Worm (Caenorhabditis elegans) whole organism, midembryonic: ENCODE results near the gene M28.9.

Experiments used
- T22C8.4 ChIP-seq: fragments of 200-800 bp; sonication (Bioruptor generic); IDR thresholded peaks from 2 replicates; pipeline ENCODE4 v1.3.6; 2022; ENCODE audit warnings: missing genetic modification characterization, missing compliant biosample characterization
- cog-1 ChIP-seq: sonication (generic microtip); optimal IDR thresholded peaks from 2 replicates; lab custom pipeline; 2016; ENCODE audit warnings: missing genetic modification characterization, missing compliant biosample characterization
- flt-1 ChIP-seq: fragments of 200-800 bp; sonication (Bioruptor generic); IDR thresholded peaks from 2 replicates; pipeline ENCODE4 v1.3.6; 2022; ENCODE audit warnings: missing genetic modification characterization, missing compliant biosample characterization
- klf-2 ChIP-seq: fragments of 200-800 bp; sonication (Bioruptor generic); conservative IDR thresholded peaks from 2 replicates; pipeline ENCODE4 v1.3.6; 2022; ENCODE audit warnings: missing genetic modification reagents, missing genetic modification characterization, missing compliant biosample characterization
- ref-1 ChIP-seq: fragments of 200-800 bp; sonication (Bioruptor generic); conservative IDR thresholded peaks from 2 replicates; pipeline ENCODE4 v1.3.6; 2022; ENCODE audit warnings: missing genetic modification reagents, missing genetic modification characterization, missing compliant biosample characterization
- tab-1 ChIP-seq: fragments of 200-800 bp; sonication (Bioruptor generic); IDR thresholded peaks from 2 replicates; pipeline ENCODE4 v1.3.6; 2022; ENCODE audit warnings: missing genetic modification characterization, missing compliant biosample characterization
- ztf-29 ChIP-seq: fragments of 200-800 bp; sonication (Bioruptor generic); IDR thresholded peaks from 2 replicates; pipeline ENCODE4 v1.3.6; 2022; ENCODE audit warnings: missing genetic modification reagents, missing genetic modification characterization, missing compliant biosample characterization

ce11 chrII:10612743-10613142, 26.5 kb upstream of the M28.9 start, which contains the start of gene C14A4.12:
- TF ChIP-seq cog-1 (tag; lab: Kevin White, UChicago) = no peak
- TF ChIP-seq T22C8.4 (GFP tag; lab: Robert Waterston, UW) = no peak
- no peak for TF ChIP-seq flt-1 (GFP tag; lab: Robert Waterston, UW)
- TF ChIP-seq ref-1 (GFP tag; lab: Robert Waterston, UW) = no peak
- TF ChIP-seq tab-1 (GFP tag; lab: Robert Waterston, UW) = no peak
- no peak for TF ChIP-seq ztf-29
- TF ChIP-seq klf-2 = no peak
